Fruit fly (Drosophila melanogaster): ENCODE results near the gene tio.

The tio gene

dm6 chr2L:22070844-22071243 is 51.8 kb downstream of the tio start, which contains the start of gene tplus3a:
TSS of gene tplus3a (plus strand) at chr2L:22071144.
- TF ChIP-seq insv (optimal IDR thresholded peaks at IDR 0.05), result no peak
- TF ChIP-seq h (optimal IDR thresholded peaks at IDR 0.05), result no peak
- no peak for TF ChIP-seq psq (optimal IDR thresholded peaks at IDR 0.05)
- no peak for TF ChIP-seq Myc (optimal IDR thresholded peaks at IDR 0.05)
- no peak for TF ChIP-seq Sin3A (optimal IDR thresholded peaks at IDR 0.05)
- no peak for TF ChIP-seq ttk (optimal IDR thresholded peaks at IDR 0.05)

Data from Kc167 (cell line).